Worm (Caenorhabditis elegans) whole organism, L4 larva: Measurements from ENCODE around the gene C39D10.11.

Experiments
- nhr-25 ChIP-seq: sonication (generic microtip); optimal IDR thresholded peaks from 2 replicates; lab custom pipeline; 2017; ENCODE audit warnings: missing genetic modification characterization, mild to moderate bottlenecking, missing compliant biosample characterization, antibody characterized with exemption, moderate library complexity, borderline replicate concordance; ENCODE audit not compliant: insufficient read depth
- snpc-4 ChIP-seq: fragments of 150-350 bp; optimal IDR thresholded peaks from 2 replicates; lab custom pipeline; 2014; ENCODE audit warnings: missing biosample characterization, missing genetic modification characterization

- TF ChIP-seq snpc-4 (tag; lab: Kevin White, UChicago) (no peak), nhr-25 (tag; lab: Kevin White, UChicago) (no peak)
Measured at ce11 chrX:7906430-7907014, 3.4 kb downstream of the C39D10.11 start, which contains the start of gene C39D10.1.
